Worm (Caenorhabditis elegans): Measurements from ENCODE around the gene sodh-2.

Gene sodh-2

ce11 chrV:11889115-11889935, 1.7 kb downstream of the sodh-2 start (continued):
- TF ChIP-seq Y75B8A.6 (GFP tag; IDR thresholded peaks at IDR 0.05) (no peak), madf-9 (GFP tag; conservative IDR thresholded peaks at IDR 0.05) (no peak), ceh-62 (tag; optimal IDR thresholded peaks at IDR 0.05) (no peak), daf-16 (GFP tag; optimal IDR thresholded peaks at IDR 0.05) (peak in 1 of 2 experiments; percentile 65), daf-16 (tag; optimal IDR thresholded peaks at IDR 0.05) (peak; percentile 54), arid-1 (GFP tag; conservative IDR thresholded peaks at IDR 0.05) (no peak), lir-3 (tag; optimal IDR thresholded peaks at IDR 0.05) (no peak), lin-15B (tag; optimal IDR thresholded peaks at IDR 0.05) (no peak), zfp-3 (GFP tag; conservative IDR thresholded peaks at IDR 0.05) (peak; percentile 89; the same call in 1 of the 2 replicates)

- TF ChIP-seq zag-1 (tag; optimal IDR thresholded peaks at IDR 0.05) (no peak), unc-62 (GFP tag; optimal IDR thresholded peaks at IDR 0.05 in 1 of 2) (peak in 1 of 2 experiments; percentile 60), unc-62 (tag; optimal IDR thresholded peaks at IDR 0.05) (no peak), ZK337.2 (GFP tag; IDR thresholded peaks at IDR 0.05) (no peak), spr-1 (tag; optimal IDR thresholded peaks at IDR 0.05) (no peak), egl-43 (GFP tag; IDR thresholded peaks at IDR 0.05) (no peak), madf-9 (GFP tag; conservative IDR thresholded peaks at IDR 0.05) (no peak), mes-2 (tag; optimal IDR thresholded peaks at IDR 0.05; ENCODE audit: poor library complexity, severe bottlenecking) (peak; percentile 36)
Observed at ce11 chrV:11888656-11889055, 2.4 kb downstream of the sodh-2 start.

ce11 chrV:11887988-11888499, 3.0 kb downstream of the sodh-2 start, which contains the start of gene adh-1:
TSS of gene adh-1 (plus strand) at chrV:11888248.
- TF ChIP-seq ama-1 (optimal IDR thresholded peaks at IDR 0.05) = peak; percentile 93
- TF ChIP-seq ceh-62 (tag; optimal IDR thresholded peaks at IDR 0.05) = no peak
- TF ChIP-seq Y5F2A.4 (GFP tag; optimal IDR thresholded peaks at IDR 0.05) = no peak
- TF ChIP-seq tra-1 (GFP tag; IDR thresholded peaks at IDR 0.05) = no peak
- TF ChIP-seq hlh-30 (tag; optimal IDR thresholded peaks at IDR 0.05; ENCODE audit: insufficient read depth) = peak; percentile 89
- no peak for TF ChIP-seq snpc-1.2 (GFP tag; IDR thresholded peaks at IDR 0.05)
- 0 out of 2 replicates have a peak, but pooled peaks have one; percentile 35 for TF ChIP-seq lin-1 (GFP tag; IDR thresholded peaks at IDR 0.05)
- peak; percentile 49 to 78 for TF ChIP-seq hif-1 (tag; optimal IDR thresholded peaks at IDR 0.05)
- peak; percentile 95 for TF ChIP-seq nhr-28 (tag; optimal IDR thresholded peaks at IDR 0.05)
- peak; percentile 93 for TF ChIP-seq gei-8 (GFP tag; optimal IDR thresholded peaks at IDR 0.05)
- no peak for TF ChIP-seq duxl-1 (tag; optimal IDR thresholded peaks at IDR 0.05; ENCODE audit: poor library complexity)
- TF ChIP-seq vab-7 (GFP tag; IDR thresholded peaks at IDR 0.05) = no peak
- TF ChIP-seq dmd-8 (GFP tag; IDR thresholded peaks at IDR 0.05) = no peak
- TF ChIP-seq snpc-4 (tag; optimal IDR thresholded peaks at IDR 0.05) = no peak
- peak; percentile 61 for TF ChIP-seq dve-1 (tag; optimal IDR thresholded peaks at IDR 0.05; ENCODE audit: insufficient read depth)
- no peak for TF ChIP-seq F10B5.3 (tag; optimal IDR thresholded peaks at IDR 0.05)
- TF ChIP-seq T26A8.4 (GFP tag; IDR thresholded peaks at IDR 0.05) = no peak
- TF ChIP-seq aha-1 (tag) = peak; percentile 97
- no peak for TF ChIP-seq F26F4.8 (GFP tag; conservative IDR thresholded peaks at IDR 0.05)
- TF ChIP-seq egl-27 (tag; optimal IDR thresholded peaks at IDR 0.05) = peak; percentile 34
- TF ChIP-seq unc-39 (tag; optimal IDR thresholded peaks at IDR 0.05) = no peak
- TF ChIP-seq nhr-11 (tag; optimal IDR thresholded peaks at IDR 0.05) = peak; percentile 73
- TF ChIP-seq nhr-102 (tag; optimal IDR thresholded peaks at IDR 0.05) = peak; percentile 38
- peak in 1 of 2 experiments; percentile 45 for TF ChIP-seq lsy-2 (tag; optimal IDR thresholded peaks at IDR 0.05)
- TF ChIP-seq ZK546.5 (tag; optimal IDR thresholded peaks at IDR 0.05) = no peak
- TF ChIP-seq nhr-111 (GFP tag; optimal IDR thresholded peaks at IDR 0.05) = no peak
- TF ChIP-seq mxl-3 (GFP tag; optimal IDR thresholded peaks at IDR 0.05) = peak; percentile 100
- TF ChIP-seq nhr-237 (tag; optimal IDR thresholded peaks at IDR 0.05) = no peak
- peak; percentile 92 for TF ChIP-seq hlh-11 (tag; optimal IDR thresholded peaks at IDR 0.05)
- no peak for TF ChIP-seq lin-15B (tag; optimal IDR thresholded peaks at IDR 0.05)
- no peak for TF ChIP-seq lin-38 (GFP tag; IDR thresholded peaks at IDR 0.05)
- peak; percentile 95 for TF ChIP-seq nhr-10 (tag; optimal IDR thresholded peaks at IDR 0.05)
- peak in 1 of 2 experiments; percentile 99 for TF ChIP-seq unc-62 (GFP tag; optimal IDR thresholded peaks at IDR 0.05 in 1 of 2)
- no peak for TF ChIP-seq unc-62 (tag; optimal IDR thresholded peaks at IDR 0.05)

Data from whole organism, L4 larva.